Worm (Caenorhabditis elegans): Measurements from ENCODE around the gene glb-27.

Gene glb-27

ce11 chrII:8569038-8569977, 13.2 kb upstream of the glb-27 start, which contains the start of the genes col-38 and rpl-5 (continued):
- no peak for TF ChIP-seq T23F11.4 (GFP tag; optimal IDR thresholded peaks at IDR 0.05)
- no peak for TF ChIP-seq pha-4 (tag; optimal IDR thresholded peaks at IDR 0.05)
- TF ChIP-seq sdc-2 (tag; optimal IDR thresholded peaks at IDR 0.05), result no peak
- TF ChIP-seq dve-1 (tag; optimal IDR thresholded peaks at IDR 0.05), result peak; percentile 68
- TF ChIP-seq pax-1 (tag; optimal IDR thresholded peaks at IDR 0.05), result peak; percentile 80
- TF ChIP-seq elt-2 (tag; optimal IDR thresholded peaks at IDR 0.05), result peak; percentile 64
- no peak for TF ChIP-seq eyg-1 (tag; optimal IDR thresholded peaks at IDR 0.05)
- TF ChIP-seq tbx-2 (tag; optimal IDR thresholded peaks at IDR 0.05), result peak; percentile 65
- no peak for TF ChIP-seq ama-1 (optimal IDR thresholded peaks at IDR 0.05)
- TF ChIP-seq Y22D7AL.16 (tag; optimal IDR thresholded peaks at IDR 0.05), result peak; percentile 26
- no peak for TF ChIP-seq pqm-1 (tag; optimal IDR thresholded peaks at IDR 0.05)
- no peak for TF ChIP-seq ceh-6 (GFP tag; optimal IDR thresholded peaks at IDR 0.05)
- peak; percentile 87 for TF ChIP-seq nfya-1 (tag; optimal IDR thresholded peaks at IDR 0.05)
- TF ChIP-seq ceh-9 (tag; optimal IDR thresholded peaks at IDR 0.05), result no peak
- TF ChIP-seq hlh-6 (tag; optimal IDR thresholded peaks at IDR 0.05), result no peak
- no peak for TF ChIP-seq pha-2 (tag; optimal IDR thresholded peaks at IDR 0.05)
- peak; percentile 77 for TF ChIP-seq ceh-18 (tag; optimal IDR thresholded peaks at IDR 0.05)
- no peak for TF ChIP-seq ahr-1 (tag; optimal IDR thresholded peaks at IDR 0.05)
- TF ChIP-seq K02D7.2 (tag; optimal IDR thresholded peaks at IDR 0.05), result no peak

DNA sequence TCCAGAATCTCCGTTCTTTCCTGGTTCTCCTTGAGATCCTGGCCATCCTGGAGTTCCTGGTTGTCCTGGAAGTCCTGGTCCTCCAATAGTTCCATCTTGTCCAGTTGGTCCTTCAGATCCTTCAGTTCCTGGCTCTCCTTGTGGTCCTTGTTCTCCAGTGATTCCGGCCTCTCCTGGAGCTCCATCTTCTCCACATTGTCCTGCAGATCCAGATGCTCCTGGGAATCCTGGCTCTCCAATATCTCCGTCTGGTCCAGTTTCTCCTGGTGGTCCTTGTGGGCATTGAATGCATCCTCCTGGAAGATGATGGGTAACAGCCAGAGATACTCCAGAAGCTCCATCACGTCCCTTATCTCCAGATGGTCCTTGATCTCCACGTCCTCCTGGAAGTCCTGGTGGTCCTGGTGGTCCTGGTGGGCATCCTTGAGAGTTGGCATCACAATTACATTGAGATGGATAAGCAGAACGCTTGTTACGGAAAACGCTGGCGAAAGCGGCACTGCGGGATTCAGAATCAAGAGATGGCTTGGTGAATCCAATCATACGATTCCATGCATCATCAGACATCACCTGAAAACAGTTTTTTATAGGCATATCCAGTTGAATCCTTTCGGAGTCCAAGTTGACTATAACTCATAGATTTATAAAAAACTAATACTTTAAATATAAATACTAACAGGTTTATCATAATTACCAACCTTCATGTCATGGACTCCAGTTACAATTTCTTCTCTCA, 12.3 kb upstream of the glb-27 start:
- TF ChIP-seq hlh-6 (tag; optimal IDR thresholded peaks at IDR 0.05) (peak; percentile 60), ceh-48 (tag; optimal IDR thresholded peaks at IDR 0.05) (no peak), unc-3 (GFP tag; conservative IDR thresholded peaks at IDR 0.05) (no peak), unc-3 (tag; optimal IDR thresholded peaks at IDR 0.05) (no peak), ceh-18 (tag; optimal IDR thresholded peaks at IDR 0.05) (no peak), elt-2 (tag; optimal IDR thresholded peaks at IDR 0.05) (no peak), unc-55 (GFP tag; optimal IDR thresholded peaks at IDR 0.05) (no peak)

DNA sequence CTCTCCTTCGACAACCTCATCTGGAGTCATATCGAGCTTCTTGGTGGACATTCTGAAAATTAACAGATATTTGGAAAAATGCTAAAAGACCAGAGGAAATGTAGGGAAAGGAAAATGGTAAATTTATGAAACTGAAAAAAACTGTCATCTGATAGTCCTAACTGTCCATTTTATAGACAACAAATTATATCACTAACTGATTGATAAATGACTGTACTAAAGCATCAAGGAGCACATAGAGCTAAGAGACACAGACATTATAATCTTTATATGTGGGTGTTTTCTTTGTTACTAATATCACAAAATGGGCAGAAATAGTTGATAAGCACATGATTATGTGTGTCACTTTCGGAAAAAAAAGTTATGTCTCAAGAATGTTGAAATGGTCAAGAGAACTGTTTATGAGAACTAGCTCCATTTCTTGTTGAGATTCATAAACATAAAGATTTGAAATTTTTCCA, 10.8 kb upstream of the glb-27 start, which contains the start of gene F54C9.3:
Gene F54C9.3, minus strand, starts transcription at position 51 of the 461 bp plus-strand sequence.
- TF ChIP-seq ceh-18 (tag; optimal IDR thresholded peaks at IDR 0.05), result no peak
- no peak for TF ChIP-seq pha-4 (tag; optimal IDR thresholded peaks at IDR 0.05)
- TF ChIP-seq dve-1 (tag; optimal IDR thresholded peaks at IDR 0.05), result peak; percentile 1
- no peak for TF ChIP-seq unc-86 (tag; optimal IDR thresholded peaks at IDR 0.05)
- TF ChIP-seq pag-3 (tag; optimal IDR thresholded peaks at IDR 0.05; ENCODE audit: borderline replicate concordance), result no peak
- peak; percentile 74 for TF ChIP-seq elt-2 (tag; optimal IDR thresholded peaks at IDR 0.05)
- no peak for TF ChIP-seq nhr-11 (tag; optimal IDR thresholded peaks at IDR 0.05)
- TF ChIP-seq ama-1 (optimal IDR thresholded peaks at IDR 0.05), result no peak
- no peak for TF ChIP-seq madf-2 (tag; optimal IDR thresholded peaks at IDR 0.05)
- TF ChIP-seq zip-5 (tag; optimal IDR thresholded peaks at IDR 0.05), result no peak

ce11 chrII:8566039-8566438, 10.0 kb upstream of the glb-27 start, which contains the start of gene stc-1:
stc-1 (minus strand) TSS chrII:8566139.
- TF ChIP-seq nfya-1 (tag; optimal IDR thresholded peaks at IDR 0.05) (no peak), elt-2 (tag; optimal IDR thresholded peaks at IDR 0.05) (peak; percentile 3)

ce11 chrII:8562002-8562401, 5.9 kb upstream of the glb-27 start, which contains the start of gene F54C9.14:
F54C9.14 (plus strand) TSS chrII:8562302.
- TF ChIP-seq sox-4 (tag; optimal IDR thresholded peaks at IDR 0.05) (no peak), unc-86 (tag; optimal IDR thresholded peaks at IDR 0.05) (no peak), rnt-1 (tag; optimal IDR thresholded peaks at IDR 0.05) (no peak), pha-2 (tag; optimal IDR thresholded peaks at IDR 0.05) (no peak), nhr-232 (tag; optimal IDR thresholded peaks at IDR 0.05) (no peak), fax-1 (tag; optimal IDR thresholded peaks at IDR 0.05) (no peak), sox-2 (GFP tag; IDR thresholded peaks at IDR 0.05) (no peak)

Measured in whole organism, late embryonic.